Fruit fly (Drosophila melanogaster) whole organism, embryonic: ENCODE results near the gene moody.
A peak's percentile ranks its signal among the peaks of the same experiment; 100 is the strongest.

ENCODE experiments used
- Atf6 ChIP-seq: fragments of 200-800 bp; sonication (Bioruptor generic); IDR thresholded peaks from 2 replicates; pipeline ENCODE4 v1.3.6; 2022; ENCODE audit warnings: missing biosample characterization, missing genetic modification characterization
- B-H2 ChIP-seq: fragments of 200-800 bp; sonication (Bioruptor generic); optimal IDR thresholded peaks from 2 replicates; lab custom pipeline; 2018; ENCODE audit warnings: missing biosample characterization, mild to moderate bottlenecking, missing genetic modification characterization
- BEAF-32 ChIP-seq: fragments of 200-800 bp; sonication (Bioruptor generic); optimal IDR thresholded peaks from 3 replicates; lab custom pipeline; 2017; ENCODE audit warnings: missing biosample characterization, missing genetic modification characterization, mild to moderate bottlenecking, moderate library complexity, missing genetic modification reagents
- CG10274 ChIP-seq: fragments of 200-800 bp; sonication (Bioruptor generic); optimal IDR thresholded peaks from 3 replicates; lab custom pipeline; 2017; ENCODE audit warnings: missing biosample characterization, mild to moderate bottlenecking, missing genetic modification characterization
- CG10321 ChIP-seq: fragments of 200-800 bp; sonication (Bioruptor generic); IDR thresholded peaks from 2 replicates; pipeline ENCODE4 v1.3.6; 2022; ENCODE audit warnings: missing biosample characterization, missing genetic modification characterization
- CG11085 ChIP-seq: fragments of 200-800 bp; sonication (Bioruptor generic); IDR thresholded peaks from 2 replicates; pipeline ENCODE4 v1.3.6; 2022; ENCODE audit warnings: missing biosample characterization, missing genetic modification characterization
- CG11695 ChIP-seq: fragments of 200-800 bp; sonication (Bioruptor generic); IDR thresholded peaks from 3 replicates; pipeline ENCODE4 v1.3.6; 2022; ENCODE audit warnings: missing biosample characterization, missing genetic modification characterization
- CG13287 ChIP-seq: fragments of 200-800 bp; sonication (Bioruptor generic); IDR thresholded peaks from 2 replicates; pipeline ENCODE4 v1.3.6; 2022; ENCODE audit warnings: missing biosample characterization, missing genetic modification characterization; ENCODE audit not compliant: partially characterized antibody
- CG13296 ChIP-seq: fragments of 200-800 bp; sonication (Bioruptor generic); optimal IDR thresholded peaks from 3 replicates; lab custom pipeline; 2018; ENCODE audit warnings: missing biosample characterization, mild to moderate bottlenecking, missing genetic modification characterization
- CG15073 ChIP-seq: fragments of 200-800 bp; sonication (Bioruptor generic); optimal IDR thresholded peaks from 2 replicates; lab custom pipeline; 2016; ENCODE audit warnings: missing biosample characterization, missing genetic modification characterization
- CG17186 ChIP-seq: fragments of 200-800 bp; sonication (Bioruptor generic); optimal IDR thresholded peaks from 3 replicates; lab custom pipeline; 2017; ENCODE audit warnings: missing biosample characterization, missing genetic modification reagents, missing genetic modification characterization
- CG17385 ChIP-seq: fragments of 200-800 bp; sonication (Bioruptor generic); optimal IDR thresholded peaks from 3 replicates; lab custom pipeline; 2018; ENCODE audit warnings: missing biosample characterization, mild to moderate bottlenecking, missing genetic modification characterization
- CG17802 ChIP-seq: fragments of 200-800 bp; sonication (Bioruptor generic); optimal IDR thresholded peaks from 2 replicates; lab custom pipeline; 2018; ENCODE audit warnings: missing biosample characterization, mild to moderate bottlenecking, missing genetic modification characterization, moderate library complexity
- CG18764 ChIP-seq: fragments of 200-800 bp; sonication (Bioruptor generic); optimal IDR thresholded peaks from 3 replicates; lab custom pipeline; 2016; ENCODE audit warnings: missing biosample characterization, missing genetic modification characterization
- CG34422 ChIP-seq: fragments of 200-800 bp; sonication (Bioruptor generic); IDR thresholded peaks from 3 replicates; pipeline ENCODE4 v1.3.6; 2022; ENCODE audit warnings: missing biosample characterization, missing genetic modification characterization
- CG3995 ChIP-seq: fragments of 200-800 bp; sonication (Bioruptor generic); optimal IDR thresholded peaks from 3 replicates; lab custom pipeline; 2016; ENCODE audit warnings: missing biosample characterization, missing genetic modification characterization
- CG5245 ChIP-seq: fragments of 200-800 bp; sonication (Bioruptor generic); optimal IDR thresholded peaks from 3 replicates; lab custom pipeline; 2016; ENCODE audit warnings: missing biosample characterization, missing genetic modification characterization
- CG7556 ChIP-seq: fragments of 200-800 bp; sonication (Bioruptor generic); optimal IDR thresholded peaks from 2 replicates; lab custom pipeline; 2017; ENCODE audit warnings: missing biosample characterization, mild to moderate bottlenecking, missing genetic modification characterization
- CG7839 ChIP-seq: fragments of 200-800 bp; sonication (Bioruptor generic); optimal IDR thresholded peaks from 3 replicates; lab custom pipeline; 2018; ENCODE audit warnings: missing biosample characterization, mild to moderate bottlenecking, missing genetic modification characterization, moderate library complexity
- CG9876 ChIP-seq: fragments of 200-800 bp; sonication (Bioruptor generic); optimal IDR thresholded peaks from 2 replicates; lab custom pipeline; 2016; ENCODE audit warnings: missing biosample characterization, missing genetic modification characterization
- D19B ChIP-seq: fragments of 200-800 bp; sonication (Bioruptor generic); optimal IDR thresholded peaks from 2 replicates; lab custom pipeline; 2017; ENCODE audit warnings: missing biosample characterization, mild to moderate bottlenecking, missing genetic modification characterization
- Dek ChIP-seq: fragments of 200-800 bp; sonication (Bioruptor generic); optimal IDR thresholded peaks from 3 replicates; lab custom pipeline; 2019; ENCODE audit warnings: missing biosample characterization, mild to moderate bottlenecking, missing genetic modification characterization, moderate library complexity
- Fer2 ChIP-seq: fragments of 200-800 bp; sonication (Bioruptor generic); optimal IDR thresholded peaks from 2 replicates; lab custom pipeline; 2018; ENCODE audit warnings: missing biosample characterization, mild to moderate bottlenecking, missing genetic modification characterization, moderate library complexity
- GATAe ChIP-seq: fragments of 200-800 bp; sonication (Bioruptor generic); conservative IDR thresholded peaks from 2 replicates; pipeline ENCODE4 v1.3.6; 2022; ENCODE audit warnings: missing biosample characterization, missing genetic modification characterization
- Gsc ChIP-seq: fragments of 200-800 bp; sonication (Bioruptor generic); IDR thresholded peaks from 2 replicates; pipeline ENCODE4 v1.3.6; 2022; ENCODE audit warnings: missing biosample characterization, missing genetic modification characterization
- HmgZ ChIP-seq: fragments of 200-800 bp; sonication (Bioruptor generic); optimal IDR thresholded peaks from 2 replicates; lab custom pipeline; 2018; ENCODE audit warnings: missing biosample characterization, mild to moderate bottlenecking, missing genetic modification characterization
- Hr39 ChIP-seq: fragments of >200 bp; optimal IDR thresholded peaks from 2 replicates; lab custom pipeline; 2017
- Lhr ChIP-seq: fragments of 200-800 bp; sonication (Bioruptor generic); optimal IDR thresholded peaks from 3 replicates; lab custom pipeline; 2017; ENCODE audit warnings: mild to moderate bottlenecking, missing biosample characterization, missing genetic modification reagents, missing genetic modification characterization
- NC2β ChIP-seq: fragments of 200-800 bp; sonication (Bioruptor generic); optimal IDR thresholded peaks from 2 replicates; lab custom pipeline; 2016; ENCODE audit warnings: missing biosample characterization, missing genetic modification characterization
- NfI ChIP-seq: fragments of 200-800 bp; sonication (Bioruptor generic); optimal IDR thresholded peaks from 3 replicates; lab custom pipeline; 2018; ENCODE audit warnings: missing biosample characterization, mild to moderate bottlenecking, missing genetic modification characterization, moderate library complexity
- Six4 ChIP-seq: fragments of 200-800 bp; sonication (Bioruptor generic); optimal IDR thresholded peaks from 2 replicates; lab custom pipeline; 2016; ENCODE audit warnings: missing biosample characterization, missing genetic modification characterization
- Sox100B ChIP-seq: fragments of 200-800 bp; sonication (Bioruptor generic); optimal IDR thresholded peaks from 3 replicates; lab custom pipeline; 2018; ENCODE audit warnings: missing biosample characterization, mild to moderate bottlenecking, missing genetic modification characterization
- ab ChIP-seq: fragments of 200-800 bp; sonication (Bioruptor generic); optimal IDR thresholded peaks from 2 replicates; lab custom pipeline; 2016; ENCODE audit warnings: missing biosample characterization, missing genetic modification characterization
- br ChIP-seq: fragments of >200 bp; optimal IDR thresholded peaks from 2 replicates; lab custom pipeline; 2017
- cg ChIP-seq: fragments of 200-800 bp; sonication (Bioruptor generic); optimal IDR thresholded peaks from 3 replicates; lab custom pipeline; 2019; ENCODE audit warnings: missing biosample characterization, mild to moderate bottlenecking, missing genetic modification characterization, moderate library complexity
- chinmo ChIP-seq: fragments of 200-800 bp; sonication (Bioruptor generic); IDR thresholded peaks from 4 replicates; pipeline ENCODE4 v1.3.6; 2022; ENCODE audit warnings: missing biosample characterization, missing genetic modification characterization; ENCODE audit not compliant: partially characterized antibody
- crol ChIP-seq: fragments of 200-800 bp; sonication (Bioruptor generic); IDR thresholded peaks from 2 replicates; pipeline ENCODE4 v1.3.6; 2022; ENCODE audit warnings: missing biosample characterization, missing genetic modification characterization
- ems ChIP-seq: fragments of 200-800 bp; sonication (Bioruptor generic); optimal IDR thresholded peaks from 3 replicates; lab custom pipeline; 2016; ENCODE audit warnings: missing biosample characterization, missing genetic modification characterization
- esg ChIP-seq: fragments of 200-800 bp; sonication (Bioruptor generic); conservative IDR thresholded peaks from 2 replicates; pipeline ENCODE4 v1.3.6; 2022; ENCODE audit warnings: missing biosample characterization, missing genetic modification characterization
- eve ChIP-seq, 2 experiments: fragments of >200 bp; optimal IDR thresholded peaks; 2 replicates each; lab custom pipeline; 2017; ENCODE audit warnings: missing biosample characterization in 2 of 2, missing genetic modification characterization in 2 of 2
- grau ChIP-seq: fragments of 200-800 bp; optimal IDR thresholded peaks from 3 replicates; lab custom pipeline; 2019; ENCODE audit warnings: missing biosample characterization, mild to moderate bottlenecking, missing genetic modification characterization, moderate library complexity
- hb ChIP-seq: fragments of 200-800 bp; sonication (Bioruptor generic); IDR thresholded peaks from 3 replicates; pipeline ENCODE4 v1.3.6; 2022; ENCODE audit warnings: missing biosample characterization, missing genetic modification characterization; ENCODE audit not compliant: partially characterized antibody
- kni ChIP-seq: fragments of 200-800 bp; sonication (Bioruptor generic); optimal IDR thresholded peaks from 3 replicates; lab custom pipeline; 2017; ENCODE audit warnings: mild to moderate bottlenecking, missing biosample characterization, missing genetic modification reagents, missing genetic modification characterization
- knrl ChIP-seq: fragments of 200-800 bp; sonication (Bioruptor generic); IDR thresholded peaks from 3 replicates; pipeline ENCODE4 v1.3.6; 2022; ENCODE audit warnings: missing biosample characterization, missing genetic modification characterization; ENCODE audit not compliant: partially characterized antibody
- nau ChIP-seq: fragments of 200-800 bp; sonication (Bioruptor generic); optimal IDR thresholded peaks from 3 replicates; lab custom pipeline; 2017; ENCODE audit warnings: missing biosample characterization, mild to moderate bottlenecking, missing genetic modification characterization, missing genetic modification reagents
- pb ChIP-seq: fragments of 200-800 bp; sonication (Bioruptor generic); optimal IDR thresholded peaks from 3 replicates; lab custom pipeline; 2016; ENCODE audit warnings: missing biosample characterization, missing genetic modification characterization
- prd ChIP-seq, 3 experiments: fragments of >200 bp in 2 of 3; fragments of 200-800 bp in 1 of 3; sonication (Bioruptor generic) in 1 of 3; optimal IDR thresholded peaks in 2 of 3; IDR thresholded peaks in 1 of 3; 2 replicates in 2 of 3; 3 replicates in 1 of 3; pipeline versions ENCODE4 v1.3.6 to Lab custom; 2017 to 2022; ENCODE audit warnings: missing biosample characterization in 1 of 3, missing genetic modification characterization in 1 of 3
- sr ChIP-seq: fragments of 200-800 bp; sonication (Bioruptor generic); IDR thresholded peaks from 3 replicates; pipeline ENCODE4 v1.3.6; 2022; ENCODE audit warnings: missing biosample characterization, missing genetic modification characterization
- ttk ChIP-seq: fragments of 200-800 bp; sonication (Bioruptor generic); IDR thresholded peaks from 2 replicates; pipeline ENCODE4 v2.1.2; 2022; ENCODE audit warnings: missing biosample characterization, missing genetic modification characterization
- tx ChIP-seq: fragments of 200-800 bp; sonication (Bioruptor generic); optimal IDR thresholded peaks from 2 replicates; lab custom pipeline; 2016; ENCODE audit warnings: missing biosample characterization, missing genetic modification characterization
- unpg ChIP-seq: fragments of 200-800 bp; sonication (Bioruptor generic); optimal IDR thresholded peaks from 3 replicates; lab custom pipeline; 2018; ENCODE audit warnings: missing biosample characterization, mild to moderate bottlenecking, missing genetic modification characterization, moderate library complexity

Gene moody

dm6 chrX:2070708-2071063 is 20.8 kb upstream of the moody start (continued):
- TF ChIP-seq hb (GFP tag; lab: Robert Waterston, UW) (no peak), ttk (GFP tag; lab: Robert Waterston, UW) (peak; percentile 66), unpg (GFP tag; lab: Kevin White, UChicago) (peak; percentile 55), D19B (peak; percentile 78), sr (GFP tag; lab: Robert Waterston, UW) (0 out of 3 replicates have a peak, but pooled peaks have one; percentile 24), Lhr (GFP tag; lab: Kevin White, UChicago) (no peak), chinmo (no peak), CG11695 (peak; percentile 81), BEAF-32 (GFP tag; lab: Kevin White, UChicago) (no peak), NC2β (peak; percentile 27), CG10274 (GFP tag; lab: Kevin White, UChicago) (peak; percentile 16), CG34422 (GFP tag; lab: Robert Waterston, UW) (peak; percentile 66; the same call in 2 of the 3 replicates), pb (GFP tag; lab: Kevin White, UChicago) (peak; percentile 60), CG11085 (GFP tag; lab: Robert Waterston, UW) (peak; percentile 41; the same call in 1 of the 2 replicates), ab (GFP tag; lab: Kevin White, UChicago) (peak; percentile 30), HmgZ (tag; lab: Kevin White, UChicago) (peak; percentile 53), CG15073 (GFP tag; lab: Kevin White, UChicago) (no peak), kni (GFP tag; lab: Kevin White, UChicago) (peak; percentile 42), CG7839 (tag; lab: Kevin White, UChicago) (peak; percentile 71), eve (GFP tag; optimal IDR thresholded peaks at IDR 0.05; lab: Kevin White, UChicago) (no peak), GATAe (GFP tag; lab: Robert Waterston, UW) (no peak), CG3995 (GFP tag; lab: Kevin White, UChicago) (peak; percentile 44), CG18764 (GFP tag; lab: Kevin White, UChicago) (no peak), nau (GFP tag; lab: Kevin White, UChicago) (no peak), CG17385 (GFP tag; lab: Kevin White, UChicago) (peak; percentile 53), Atf6 (GFP tag; lab: Robert Waterston, UW) (peak; percentile 79), CG13296 (GFP tag; lab: Kevin White, UChicago) (peak; percentile 68), ems (no peak), CG13287 (GFP tag; lab: Robert Waterston, UW) (0 out of 2 replicates have a peak, but pooled peaks have one; percentile 3), CG10321 (GFP tag; lab: Robert Waterston, UW) (no peak), Sox100B (GFP tag; lab: Kevin White, UChicago) (no peak), NfI (GFP tag; lab: Kevin White, UChicago) (peak; percentile 52), Gsc (0 out of 2 replicates have a peak, but pooled peaks have one; percentile 38), CG17186 (GFP tag; lab: Kevin White, UChicago) (no peak), br (lab: Kevin White, UChicago) (no peak), cg (no peak), crol (GFP tag; lab: Robert Waterston, UW) (peak; percentile 28; the same call in 1 of the 2 replicates), grau (tag; lab: Kevin White, UChicago) (peak; percentile 96), tx (GFP tag; lab: Kevin White, UChicago) (peak; percentile 52), knrl (GFP tag; lab: Robert Waterston, UW) (no peak), Hr39 (lab: Kevin White, UChicago) (no peak), B-H2 (GFP tag; lab: Kevin White, UChicago) (no peak), Six4 (GFP tag; lab: Kevin White, UChicago) (peak; percentile 14), prd (optimal IDR thresholded peaks at IDR 0.05; lab: Kevin White, UChicago) (no peak), prd (GFP tag; IDR thresholded peaks at IDR 0.05; lab: Robert Waterston, UW) (peak; percentile 72), Fer2 (tag; lab: Kevin White, UChicago) (peak; percentile 33), CG5245 (no peak), CG7556 (peak; percentile 47), Dek (peak; percentile 58), CG17802 (tag; lab: Kevin White, UChicago) (no peak), esg (GFP tag; lab: Robert Waterston, UW) (peak; percentile 75), CG9876 (GFP tag; lab: Kevin White, UChicago) (peak; percentile 16)
